Worm (Caenorhabditis elegans) whole organism, dauer: ENCODE measurements around the gene C07D10.1.
"Not testable (repeated sequence)": the region's sequence is repeated elsewhere in the genome, so short reads cannot be mapped to it uniquely, and the experiment has no call there.

Source experiments
- unc-62 ChIP-seq: sonication (generic microtip); optimal IDR thresholded peaks from 2 replicates; lab custom pipeline; 2017; ENCODE audit warnings: missing biosample characterization, missing genetic modification reagents, missing genetic modification characterization

Gene C07D10.1

ce11 chrII:7398712-7399111, at the start of gene C07D10.1:
C07D10.1 (plus strand) TSS chrII:7399012.
- TF ChIP-seq unc-62 (GFP tag; lab: Kevin White, UChicago) = no peak

DNA sequence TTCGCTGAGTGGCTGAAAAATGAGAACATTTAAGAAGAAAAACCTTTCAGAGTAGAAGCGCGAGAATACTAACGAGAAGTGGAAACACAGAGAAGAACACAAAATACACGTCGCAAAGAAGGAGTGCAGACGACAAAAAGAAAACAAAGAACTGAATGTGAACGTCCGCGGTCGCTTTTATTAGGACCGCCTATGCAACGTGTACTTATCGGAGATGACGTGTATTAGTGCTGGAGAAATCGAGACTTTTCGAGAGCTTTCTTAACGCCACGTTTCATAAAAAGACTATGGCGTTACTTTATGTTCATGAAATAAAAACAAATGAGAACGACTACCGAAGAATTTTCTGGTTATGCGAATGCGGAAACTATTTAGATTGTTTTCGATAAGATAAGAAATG, 46.3 kb upstream of the C07D10.1 start, which contains the start of gene hsp-4:
hsp-4 (minus strand) TSS at position 139 of the 400 bp plus-strand sequence.
- TF ChIP-seq unc-62 (GFP tag; lab: Kevin White, UChicago) = no peak

DNA sequence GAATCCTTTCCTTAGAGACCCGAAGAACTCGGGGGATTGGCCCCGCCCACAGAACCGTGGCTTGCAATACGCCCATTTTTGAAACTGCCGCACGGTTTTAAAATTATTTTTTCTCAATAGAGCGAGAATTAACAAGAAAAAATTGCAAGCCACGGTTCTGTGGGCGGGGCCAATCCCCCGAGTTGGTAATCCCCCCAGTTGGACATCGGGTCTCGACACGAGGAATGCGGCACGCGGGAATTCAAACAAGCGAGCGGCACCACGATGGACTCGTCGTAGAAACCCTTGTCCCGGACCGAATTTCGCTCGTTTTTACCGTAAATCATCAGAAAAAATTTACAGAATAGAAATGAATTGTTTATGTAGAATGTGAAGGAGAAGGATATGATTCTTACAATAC, 45.8 kb upstream of the C07D10.1 start:
- no peak for TF ChIP-seq unc-62 (GFP tag; lab: Kevin White, UChicago)

ce11 chrII:7356326-7356725, 42.5 kb upstream of the C07D10.1 start, which contains the start of gene haf-2:
haf-2 (minus strand) TSS chrII:7356426.
- no peak for TF ChIP-seq unc-62 (GFP tag; lab: Kevin White, UChicago)

DNA sequence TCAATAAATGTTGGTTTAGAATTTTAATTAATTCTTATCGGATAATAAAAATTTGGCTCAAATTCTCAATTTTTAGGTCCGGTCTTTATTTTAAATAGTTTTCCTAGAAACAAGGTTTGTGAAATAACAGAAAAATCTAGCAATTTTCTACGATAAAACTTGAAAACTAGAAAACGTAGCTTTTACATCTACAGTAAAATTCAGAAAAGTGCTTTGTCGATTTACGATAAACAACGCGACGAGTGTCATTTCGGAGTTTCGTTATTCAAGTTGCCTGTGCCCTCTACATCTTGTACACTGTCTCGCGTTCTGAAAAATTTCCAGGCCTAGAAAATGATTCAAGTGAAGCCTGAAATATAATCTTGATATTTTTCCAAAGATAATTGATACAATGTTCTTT, 42.0 kb upstream of the C07D10.1 start:
- TF ChIP-seq unc-62 (GFP tag; lab: Kevin White, UChicago) = no peak

- no peak for TF ChIP-seq unc-62 (GFP tag; lab: Kevin White, UChicago)
These were observed 41.6 kb upstream of the C07D10.1 start for ce11 chrII:7357176-7357575.

ce11 chrII:7358489-7358943, 40.3 kb upstream of the C07D10.1 start, which contains the start of gene insc-1:
insc-1 (plus strand) TSS chrII:7358893.
- TF ChIP-seq unc-62 (GFP tag; lab: Kevin White, UChicago) = no peak

DNA sequence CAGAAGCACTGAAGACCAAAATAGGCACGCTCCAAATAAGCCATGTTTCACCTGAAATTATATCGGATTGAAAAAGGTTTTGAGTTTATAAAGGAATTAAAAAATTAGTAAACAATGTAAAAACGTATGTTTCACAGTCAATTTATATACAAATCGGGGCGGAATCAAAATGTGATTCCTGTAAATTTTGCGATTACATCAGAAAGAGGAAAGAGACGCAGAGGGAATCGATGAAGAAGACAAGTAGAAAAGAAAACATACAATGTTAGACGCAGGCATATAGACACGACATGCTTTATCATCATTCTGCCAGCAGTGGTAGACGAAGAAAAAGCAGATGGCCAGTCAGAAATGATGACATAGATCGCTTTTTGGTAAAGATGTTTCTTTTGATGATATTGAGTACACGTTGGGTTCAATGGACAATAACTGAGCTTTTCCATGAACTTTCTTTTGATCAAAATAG, 34.8 kb upstream of the C07D10.1 start, which contains the start of gene msra-1:
msra-1 (minus strand) TSS at position 51 of the 466 bp plus-strand sequence.
- no peak for TF ChIP-seq unc-62 (GFP tag; lab: Kevin White, UChicago)

DNA sequence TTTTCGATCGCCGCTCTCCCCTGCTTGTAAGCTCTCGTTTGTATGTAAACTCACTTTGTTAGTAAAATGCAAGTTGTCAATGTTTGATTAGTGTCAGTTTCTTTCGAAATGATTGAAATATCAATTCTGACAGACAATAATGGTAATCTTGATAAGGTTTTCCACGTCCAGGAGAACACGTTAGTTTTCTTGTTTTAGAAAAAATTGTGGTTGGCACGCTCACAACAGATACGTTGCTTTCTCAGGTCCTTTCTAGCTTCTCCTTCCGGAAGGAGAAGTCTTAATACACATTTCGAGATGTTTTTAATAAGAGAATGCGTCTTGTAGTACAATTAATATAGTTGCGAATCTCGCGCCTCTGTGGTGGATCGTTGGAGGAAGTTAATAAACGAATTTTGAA, 30.1 kb upstream of the C07D10.1 start, which contains the start of gene F43E2.6:
F43E2.6 (minus strand) TSS at position 101 of the 400 bp plus-strand sequence.
- TF ChIP-seq unc-62 (GFP tag; lab: Kevin White, UChicago) = no peak

DNA sequence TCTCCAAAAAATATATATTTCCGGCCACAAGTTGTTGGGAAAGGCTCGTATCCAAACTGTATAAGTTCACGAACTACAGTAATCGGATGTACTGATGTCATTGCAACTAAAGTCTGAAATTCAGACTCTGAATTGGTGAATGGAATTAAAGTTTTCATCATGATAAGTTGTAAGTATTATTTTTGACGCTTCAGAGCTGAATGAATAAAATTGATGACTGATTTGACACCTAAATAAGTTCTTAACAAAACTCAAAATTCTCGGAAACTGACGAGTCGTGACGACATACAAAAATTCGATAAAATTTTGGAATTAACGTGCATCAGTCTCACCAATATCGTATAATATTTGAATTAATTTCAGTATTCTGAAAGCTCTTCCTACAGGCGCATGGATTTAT, 28.6 kb upstream of the C07D10.1 start, which contains the start of gene F43E2.11:
F43E2.11 (minus strand) TSS at position 101 of the 400 bp plus-strand sequence.
- TF ChIP-seq unc-62 (GFP tag; lab: Kevin White, UChicago) = not testable (repeated sequence)

DNA sequence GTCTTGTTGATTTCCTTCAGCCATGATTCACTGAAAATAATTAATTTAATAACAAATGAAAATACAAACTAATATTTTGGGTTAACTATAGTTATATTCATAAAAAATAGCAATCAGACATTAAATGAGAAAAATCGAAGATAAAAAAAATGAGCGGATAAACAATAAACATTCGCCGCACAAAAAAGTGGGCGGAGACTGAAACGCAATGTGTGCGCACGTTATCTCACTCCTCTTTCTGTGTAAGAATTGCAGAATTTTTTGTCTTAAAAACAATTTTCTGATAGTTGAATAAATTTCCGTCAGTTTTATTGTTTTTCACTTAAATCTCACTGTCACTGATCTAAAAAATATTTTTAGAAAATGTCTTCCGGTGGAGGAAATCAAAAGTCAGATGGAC, 24.7 kb upstream of the C07D10.1 start, which contains the start of the genes mtch-1 and rpb-4:
mtch-1 (minus strand) TSS at position 24 of the 400 bp plus-strand sequence.
rpb-4 (plus strand) TSS at position 353 of the 400 bp plus-strand sequence.
- TF ChIP-seq unc-62 (GFP tag; lab: Kevin White, UChicago) = no peak

DNA sequence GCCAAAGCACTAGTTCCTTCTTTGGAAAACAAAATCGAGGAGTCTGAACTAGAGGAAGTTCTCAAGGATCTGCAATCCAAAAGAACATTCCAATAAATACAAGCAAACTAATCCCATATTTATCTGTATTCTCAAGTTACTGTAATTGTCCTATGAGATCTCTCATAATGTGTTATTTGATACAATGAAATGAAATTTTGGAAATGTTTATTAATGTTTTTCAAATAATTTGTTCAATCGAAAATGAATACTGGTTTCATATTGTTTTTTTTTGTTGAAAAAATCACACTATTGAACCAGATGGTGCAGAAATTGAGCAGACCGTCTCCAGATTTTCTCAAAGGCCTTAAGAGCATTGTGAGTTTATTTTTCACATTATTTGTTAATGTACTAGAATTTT, 23.8 kb upstream of the C07D10.1 start, which contains the start of gene F43E2.1:
F43E2.1 (plus strand) TSS at position 301 of the 400 bp plus-strand sequence.
- no peak for TF ChIP-seq unc-62 (GFP tag; lab: Kevin White, UChicago)

DNA sequence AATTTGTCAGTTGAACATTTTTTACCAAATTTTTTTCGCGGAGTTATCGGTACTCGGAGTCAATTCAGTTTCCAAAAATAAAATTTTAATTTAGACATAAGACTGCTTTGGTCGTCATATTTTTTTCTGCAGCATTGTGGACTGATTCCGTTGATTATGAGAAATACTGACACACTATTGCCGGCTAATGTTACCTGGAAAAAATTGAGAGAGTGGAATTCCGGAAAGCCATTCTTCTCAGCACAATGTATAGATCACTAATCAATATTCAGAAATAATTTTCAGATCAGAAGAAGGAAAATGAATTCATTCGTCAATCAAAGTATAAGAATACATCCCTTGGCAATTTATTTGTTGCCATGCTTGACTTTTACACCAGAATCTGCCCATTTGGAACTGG, 19.8 kb upstream of the C07D10.1 start, which contains the start of gene C07D10.6:
C07D10.6 (plus strand) TSS at position 301 of the 400 bp plus-strand sequence.
- no peak for TF ChIP-seq unc-62 (GFP tag; lab: Kevin White, UChicago)

DNA sequence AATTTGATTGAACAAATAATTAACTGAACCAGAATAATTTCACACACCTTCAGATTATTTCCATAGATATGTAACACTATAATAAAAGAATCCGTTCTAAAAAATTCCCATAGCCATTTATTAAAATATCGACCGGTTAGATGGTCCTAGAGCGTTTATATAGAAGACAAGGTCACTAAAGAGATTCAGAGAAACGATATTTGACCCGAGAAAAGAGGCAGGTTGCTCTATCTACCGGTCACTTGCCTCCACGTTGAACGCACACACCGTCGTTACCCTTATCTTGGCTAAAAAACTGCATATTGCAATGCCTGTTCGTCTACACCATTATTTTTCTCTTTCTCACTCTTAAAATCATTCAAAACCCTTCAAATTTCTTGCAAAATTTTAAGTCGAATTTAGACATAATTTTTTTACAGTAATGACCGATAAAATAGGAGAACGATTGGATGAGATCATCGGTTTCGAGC, 17.6 kb upstream of the C07D10.1 start, which contains the start of gene C07D10.5:
C07D10.5 (plus strand) TSS at position 420 of the 470 bp plus-strand sequence.
- TF ChIP-seq unc-62 (GFP tag; lab: Kevin White, UChicago) = no peak

ce11 chrII:7381947-7382346, 16.9 kb upstream of the C07D10.1 start:
- no peak for TF ChIP-seq unc-62 (GFP tag; lab: Kevin White, UChicago)

ce11 chrII:7385442-7385841, 13.4 kb upstream of the C07D10.1 start, which contains the start of gene sre-3:
sre-3 (plus strand) TSS chrII:7385742.
- TF ChIP-seq unc-62 (GFP tag; lab: Kevin White, UChicago) = no peak
